Fruit fly (Drosophila melanogaster) whole organism, embryonic: Measurements from ENCODE around the gene wls.

Experiments used
- CG12299 ChIP-seq: fragments of 200-800 bp; sonication (Bioruptor generic); optimal IDR thresholded peaks from 2 replicates; lab custom pipeline; 2018; ENCODE audit warnings: missing biosample characterization, mild to moderate bottlenecking, missing genetic modification characterization
- CG1529 ChIP-seq: fragments of 200-800 bp; sonication (Bioruptor generic); optimal IDR thresholded peaks from 3 replicates; lab custom pipeline; 2018; ENCODE audit warnings: missing biosample characterization, missing genetic modification characterization
- CG15479 ChIP-seq: fragments of 200-800 bp; sonication (Bioruptor generic); optimal IDR thresholded peaks from 3 replicates; lab custom pipeline; 2019; ENCODE audit warnings: missing biosample characterization, mild to moderate bottlenecking, missing genetic modification characterization, moderate library complexity
- CG16815 ChIP-seq: fragments of 200-800 bp; sonication (Bioruptor generic); optimal IDR thresholded peaks from 3 replicates; lab custom pipeline; 2017; ENCODE audit warnings: missing biosample characterization, mild to moderate bottlenecking, missing genetic modification characterization
- CG2875 ChIP-seq: fragments of 200-800 bp; sonication (Bioruptor generic); optimal IDR thresholded peaks from 2 replicates; lab custom pipeline; 2017; ENCODE audit warnings: missing biosample characterization, mild to moderate bottlenecking, missing genetic modification characterization, missing genetic modification reagents
- CG31388 ChIP-seq: fragments of 200-800 bp; sonication (Bioruptor generic); optimal IDR thresholded peaks from 2 replicates; lab custom pipeline; 2016; ENCODE audit warnings: missing biosample characterization, missing genetic modification characterization
- CG32532 ChIP-seq: fragments of 200-800 bp; sonication (Bioruptor generic); IDR thresholded peaks from 2 replicates; pipeline ENCODE4 v1.3.6; 2022; ENCODE audit warnings: missing biosample characterization, missing genetic modification characterization
- CG33213 ChIP-seq: fragments of 200-800 bp; sonication (Bioruptor generic); optimal IDR thresholded peaks from 3 replicates; lab custom pipeline; 2016; ENCODE audit warnings: missing biosample characterization, missing genetic modification characterization
- CG6254 ChIP-seq: fragments of 200-800 bp; sonication (Bioruptor generic); optimal IDR thresholded peaks from 3 replicates; lab custom pipeline; 2017; ENCODE audit warnings: mild to moderate bottlenecking, missing biosample characterization, missing genetic modification reagents, missing genetic modification characterization
- CG6791 ChIP-seq: fragments of 200-800 bp; sonication (Bioruptor generic); IDR thresholded peaks from 3 replicates; pipeline ENCODE4 v1.3.6; 2022; ENCODE audit warnings: missing biosample characterization, missing genetic modification characterization; ENCODE audit not compliant: partially characterized antibody
- CG7357 ChIP-seq: fragments of 200-800 bp; sonication (Bioruptor generic); IDR thresholded peaks from 3 replicates; pipeline ENCODE4 v1.3.6; 2022; ENCODE audit warnings: missing biosample characterization, missing genetic modification characterization
- CG7839 ChIP-seq: fragments of 200-800 bp; sonication (Bioruptor generic); optimal IDR thresholded peaks from 3 replicates; lab custom pipeline; 2018; ENCODE audit warnings: missing biosample characterization, mild to moderate bottlenecking, missing genetic modification characterization, moderate library complexity
- Dek ChIP-seq: fragments of 200-800 bp; sonication (Bioruptor generic); optimal IDR thresholded peaks from 3 replicates; lab custom pipeline; 2019; ENCODE audit warnings: missing biosample characterization, mild to moderate bottlenecking, missing genetic modification characterization, moderate library complexity
- Dref ChIP-seq: fragments of 200-800 bp; sonication (Bioruptor generic); IDR thresholded peaks from 2 replicates; pipeline ENCODE4 v1.3.6; 2022; ENCODE audit warnings: missing biosample characterization, missing genetic modification characterization
- E2f2 ChIP-seq: fragments of 200-800 bp; sonication (Bioruptor generic); IDR thresholded peaks from 2 replicates; pipeline ENCODE4 v1.3.6; 2022; ENCODE audit warnings: missing biosample characterization, missing genetic modification characterization
- Ets97D ChIP-seq: fragments of 200-800 bp; sonication (Bioruptor generic); optimal IDR thresholded peaks from 3 replicates; lab custom pipeline; 2016; ENCODE audit warnings: missing biosample characterization, missing genetic modification characterization
- HmgD ChIP-seq: fragments of 200-800 bp; sonication (Bioruptor generic); optimal IDR thresholded peaks from 3 replicates; lab custom pipeline; 2016; ENCODE audit warnings: missing biosample characterization, missing genetic modification characterization
- Hr51 ChIP-seq, 2 experiments: fragments of 200-800 bp; sonication (Bioruptor generic); optimal IDR thresholded peaks; 2 replicates in 1 of 2; 3 replicates in 1 of 2; lab custom pipeline; 2016 to 2018; ENCODE audit warnings: missing biosample characterization in 2 of 2, missing genetic modification characterization in 2 of 2, mild to moderate bottlenecking in 1 of 2, moderate library complexity in 1 of 2
- Hsf ChIP-seq: fragments of 200-800 bp; sonication (Bioruptor generic); optimal IDR thresholded peaks from 3 replicates; lab custom pipeline; 2016; ENCODE audit warnings: missing biosample characterization, missing genetic modification characterization
- Lhr ChIP-seq: fragments of 200-800 bp; sonication (Bioruptor generic); optimal IDR thresholded peaks from 3 replicates; lab custom pipeline; 2017; ENCODE audit warnings: mild to moderate bottlenecking, missing biosample characterization, missing genetic modification reagents, missing genetic modification characterization
- Lim3 ChIP-seq: fragments of 200-800 bp; sonication (Bioruptor generic); IDR thresholded peaks from 2 replicates; pipeline ENCODE4 v1.3.6; 2022; ENCODE audit warnings: missing biosample characterization, missing genetic modification characterization
- Lpt ChIP-seq: fragments of >200 bp; optimal IDR thresholded peaks from 2 replicates; lab custom pipeline; 2018; ENCODE audit warnings: missing biosample characterization, missing genetic modification characterization
- MBD-R2 ChIP-seq: fragments of 200-800 bp; sonication (Bioruptor generic); IDR thresholded peaks from 2 replicates; pipeline ENCODE4 v1.3.6; 2022; ENCODE audit warnings: missing biosample characterization, missing genetic modification characterization
- Med ChIP-seq: fragments of 200-800 bp; sonication (Bioruptor generic); peaks from one replicate; lab custom pipeline; 2016; ENCODE audit warnings: missing biosample characterization, missing genetic modification characterization, mild to moderate bottlenecking, inconsistent platforms, moderate library complexity
- Rfx ChIP-seq: fragments of 200-800 bp; sonication (Bioruptor generic); IDR thresholded peaks from 2 replicates; pipeline ENCODE4 v1.3.6; 2022; ENCODE audit warnings: missing biosample characterization, missing genetic modification characterization
- Rx ChIP-seq: fragments of 200-800 bp; sonication (Bioruptor generic); IDR thresholded peaks from 2 replicates; pipeline ENCODE4 v1.3.6; 2022; ENCODE audit warnings: missing biosample characterization, missing genetic modification characterization
- al ChIP-seq: fragments of 200-800 bp; sonication (Bioruptor generic); IDR thresholded peaks from 2 replicates; pipeline ENCODE4 v1.3.6; 2022; ENCODE audit warnings: missing biosample characterization, missing genetic modification characterization
- amos ChIP-seq: fragments of 200-800 bp; sonication (Bioruptor generic); IDR thresholded peaks from 2 replicates; pipeline ENCODE4 v1.3.6; 2022; ENCODE audit warnings: missing biosample characterization, missing genetic modification characterization; ENCODE audit not compliant: partially characterized antibody
- bab2 ChIP-seq: fragments of 200-800 bp; sonication (Bioruptor generic); optimal IDR thresholded peaks from 2 replicates; lab custom pipeline; 2016; ENCODE audit warnings: missing biosample characterization, missing genetic modification characterization
- crc ChIP-seq: fragments of 200-800 bp; sonication (Bioruptor generic); optimal IDR thresholded peaks from 2 replicates; lab custom pipeline; 2016; ENCODE audit warnings: missing biosample characterization, missing genetic modification characterization
- cwo ChIP-seq: fragments of 200-800 bp; sonication (Bioruptor generic); optimal IDR thresholded peaks from 3 replicates; lab custom pipeline; 2017; ENCODE audit warnings: missing biosample characterization, missing genetic modification characterization, mild to moderate bottlenecking, moderate library complexity, missing genetic modification reagents
- dpn ChIP-seq, 2 experiments: fragments of 200-800 bp; sonication (Bioruptor generic); optimal IDR thresholded peaks; 3 replicates each; lab custom pipeline; 2016; ENCODE audit warnings: missing biosample characterization in 2 of 2, missing genetic modification characterization in 2 of 2
- gce ChIP-seq: fragments of 200-800 bp; sonication (Bioruptor generic); IDR thresholded peaks from 3 replicates; pipeline ENCODE4 v1.3.6; 2022; ENCODE audit warnings: missing biosample characterization, missing genetic modification characterization
- gem ChIP-seq: fragments of 200-800 bp; sonication (Bioruptor generic); optimal IDR thresholded peaks from 2 replicates; lab custom pipeline; 2019; ENCODE audit warnings: missing biosample characterization, mild to moderate bottlenecking, missing genetic modification characterization, moderate library complexity
- grau ChIP-seq: fragments of 200-800 bp; optimal IDR thresholded peaks from 3 replicates; lab custom pipeline; 2019; ENCODE audit warnings: missing biosample characterization, mild to moderate bottlenecking, missing genetic modification characterization, moderate library complexity
- gro ChIP-seq: fragments of 200-800 bp; sonication (Bioruptor generic); optimal IDR thresholded peaks from 2 replicates; lab custom pipeline; 2016; ENCODE audit warnings: missing biosample characterization, missing genetic modification characterization
- inv ChIP-seq: fragments of 200-800 bp; sonication (Bioruptor generic); IDR thresholded peaks from 2 replicates; pipeline ENCODE4 v1.3.6; 2022; ENCODE audit warnings: missing biosample characterization, missing genetic modification characterization; ENCODE audit not compliant: partially characterized antibody
- kay ChIP-seq: fragments of 200-800 bp; sonication (Bioruptor generic); optimal IDR thresholded peaks from 2 replicates; lab custom pipeline; 2016; ENCODE audit warnings: missing biosample characterization, missing genetic modification characterization
- lov ChIP-seq, 2 experiments: fragments of 200-800 bp in 1 of 2; fragments of >200 bp in 1 of 2; sonication (Bioruptor generic) in 1 of 2; IDR thresholded peaks in 1 of 2; optimal IDR thresholded peaks in 1 of 2; 2 replicates in 1 of 2; 3 replicates in 1 of 2; pipeline versions ENCODE4 v1.3.6 to Lab custom; 2017 to 2022; ENCODE audit warnings: missing biosample characterization in 1 of 2, missing genetic modification characterization in 1 of 2
- maf-S ChIP-seq: fragments of 200-800 bp; sonication (Bioruptor generic); optimal IDR thresholded peaks from 2 replicates; lab custom pipeline; 2016; ENCODE audit warnings: missing biosample characterization, missing genetic modification characterization
- nmo ChIP-seq: fragments of 200-800 bp; sonication (Bioruptor generic); optimal IDR thresholded peaks from 2 replicates; lab custom pipeline; 2018; ENCODE audit warnings: missing biosample characterization, mild to moderate bottlenecking, missing genetic modification characterization, moderate library complexity
- oc ChIP-seq: fragments of 200-800 bp; sonication (Bioruptor generic); optimal IDR thresholded peaks from 2 replicates; lab custom pipeline; 2018; ENCODE audit warnings: missing biosample characterization, mild to moderate bottlenecking, missing genetic modification characterization, moderate library complexity
- odd ChIP-seq: fragments of 200-800 bp; sonication (Bioruptor generic); optimal IDR thresholded peaks from 2 replicates; lab custom pipeline; 2017; ENCODE audit warnings: missing biosample characterization, mild to moderate bottlenecking, missing genetic modification characterization
- otp ChIP-seq: fragments of 200-800 bp; sonication (Bioruptor generic); IDR thresholded peaks from 3 replicates; pipeline ENCODE4, ENCODE4 v1.3.6; 2022; ENCODE audit warnings: missing biosample characterization, missing genetic modification characterization
- pzg ChIP-seq: fragments of 200-800 bp; sonication (Bioruptor generic); optimal IDR thresholded peaks from 3 replicates; lab custom pipeline; 2018; ENCODE audit warnings: missing biosample characterization, mild to moderate bottlenecking, missing genetic modification characterization, moderate library complexity
- tll ChIP-seq, 2 experiments: fragments of 200-800 bp in 1 of 2; fragments of >200 bp in 1 of 2; sonication (Bioruptor generic) in 1 of 2; optimal IDR thresholded peaks; 2 replicates each; lab custom pipeline; 2017 to 2019; ENCODE audit warnings: missing biosample characterization in 2 of 2, missing genetic modification characterization in 2 of 2, mild to moderate bottlenecking in 1 of 2, moderate library complexity in 1 of 2
- tna ChIP-seq: fragments of 200-800 bp; sonication (Bioruptor generic); IDR thresholded peaks from 2 replicates; pipeline ENCODE4 v1.3.6; 2022; ENCODE audit warnings: missing biosample characterization, missing genetic modification characterization; ENCODE audit not compliant: partially characterized antibody
- zfh2 ChIP-seq: fragments of 200-800 bp; sonication (Bioruptor generic); optimal IDR thresholded peaks from 2 replicates; lab custom pipeline; 2016; ENCODE audit warnings: missing biosample characterization, missing genetic modification characterization

wls gene

dm6 chr3L:11148478-11149251, 20.8 kb downstream of the wls start (continued):
- TF ChIP-seq Hr51 (GFP tag; optimal IDR thresholded peaks at IDR 0.05; lab: Kevin White, UChicago) (peak in 1 of 2 experiments; percentile 65), Rfx (GFP tag; lab: Robert Waterston, UW) (no peak), MBD-R2 (no peak), amos (GFP tag; lab: Robert Waterston, UW) (no peak), gce (GFP tag; lab: Robert Waterston, UW) (0 out of 3 replicates have a peak, but pooled peaks have one; percentile 30), dpn (GFP tag; optimal IDR thresholded peaks at IDR 0.05; lab: Kevin White, UChicago) (peak in 1 of 2 experiments; percentile 19), Rx (no peak), Dref (GFP tag; lab: Robert Waterston, UW) (no peak), kay (GFP tag; lab: Kevin White, UChicago) (no peak), Lim3 (no peak), CG6254 (GFP tag; lab: Kevin White, UChicago) (peak; percentile 56), oc (peak; percentile 1), E2f2 (GFP tag; lab: Robert Waterston, UW) (no peak), gem (tag; lab: Kevin White, UChicago) (peak; percentile 71), odd (GFP tag; lab: Kevin White, UChicago) (peak; percentile 15), zfh2 (GFP tag; lab: Kevin White, UChicago) (no peak), Dek (no peak), inv (GFP tag; lab: Robert Waterston, UW) (no peak), CG33213 (GFP tag; lab: Kevin White, UChicago) (no peak), tll (GFP tag; optimal IDR thresholded peaks at IDR 0.05; lab: Kevin White, UChicago) (no peak), CG7357 (GFP tag; lab: Robert Waterston, UW) (peak; percentile 20; the same call in 1 of the 3 replicates), CG32532 (GFP tag; lab: Robert Waterston, UW) (no peak), maf-S (GFP tag; lab: Kevin White, UChicago) (no peak), Hsf (peak; percentile 3), tna (GFP tag; lab: Robert Waterston, UW) (no peak), lov (optimal IDR thresholded peaks at IDR 0.05; lab: Kevin White, UChicago) (no peak), lov (GFP tag; IDR thresholded peaks at IDR 0.05; lab: Robert Waterston, UW) (no peak), Med (GFP tag; lab: Kevin White, UChicago) (no peak), CG31388 (GFP tag; lab: Kevin White, UChicago) (no peak), CG15479 (GFP tag; lab: Kevin White, UChicago) (no peak), HmgD (GFP tag; lab: Kevin White, UChicago) (no peak), Lhr (GFP tag; lab: Kevin White, UChicago) (no peak), crc (no peak), CG6791 (GFP tag; lab: Robert Waterston, UW) (no peak), CG2875 (peak; percentile 22), cwo (GFP tag; lab: Kevin White, UChicago) (peak; percentile 24), otp (no peak), bab2 (GFP tag; lab: Kevin White, UChicago) (no peak), nmo (peak; percentile 40), CG1529 (peak; percentile 48), CG7839 (tag; lab: Kevin White, UChicago) (peak; percentile 45), pzg (GFP tag; lab: Kevin White, UChicago) (no peak), CG12299 (tag; lab: Kevin White, UChicago) (no peak), Lpt (no peak), Ets97D (GFP tag; lab: Kevin White, UChicago) (no peak), CG16815 (peak; percentile 8), grau (tag; lab: Kevin White, UChicago) (peak; percentile 49), al (GFP tag; lab: Robert Waterston, UW) (peak; percentile 33; the same call in 1 of the 2 replicates), gro (GFP tag; lab: Kevin White, UChicago) (no peak)
